Worm (Caenorhabditis elegans) whole organism, mixed stage, embryonic: ENCODE data around the gene T14G8.6.

ENCODE experiments used
- M03D4.4 ChIP-seq: sonication (generic microtip); optimal IDR thresholded peaks from 2 replicates; lab custom pipeline; 2017; ENCODE audit warnings: mild to moderate bottlenecking, missing genetic modification characterization, missing compliant biosample characterization
- blmp-1 ChIP-seq: fragments of 150-350 bp; optimal IDR thresholded peaks from 2 replicates; lab custom pipeline; 2014; ENCODE audit warnings: missing biosample characterization, missing genetic modification characterization
- ceh-39 ChIP-seq: fragments of 150-350 bp; optimal IDR thresholded peaks from 2 replicates; lab custom pipeline; 2014; ENCODE audit warnings: missing biosample characterization, missing genetic modification characterization
- ceh-43 ChIP-seq: fragments of 200-800 bp; sonication (Bioruptor generic); optimal IDR thresholded peaks from 2 replicates; lab custom pipeline; 2018; ENCODE audit warnings: mild to moderate bottlenecking, missing genetic modification characterization, moderate library complexity, missing compliant biosample characterization
- ceh-83 ChIP-seq: fragments of 200-800 bp; sonication (Bioruptor generic); optimal IDR thresholded peaks from 2 replicates; lab custom pipeline; 2018; ENCODE audit warnings: mild to moderate bottlenecking, missing genetic modification characterization, missing compliant biosample characterization
- ces-1 ChIP-seq: fragments of 150-350 bp; optimal IDR thresholded peaks from 2 replicates; lab custom pipeline; 2014; ENCODE audit warnings: missing biosample characterization, missing genetic modification reagents, missing genetic modification characterization
- cnd-1 ChIP-seq: fragments of 200-800 bp; sonication (Bioruptor generic); optimal IDR thresholded peaks from 2 replicates; lab custom pipeline; 2018; ENCODE audit warnings: mild to moderate bottlenecking, missing genetic modification characterization, missing compliant biosample characterization
- drap-1 ChIP-seq: fragments of 200-800 bp; sonication (Bioruptor generic); optimal IDR thresholded peaks from 3 replicates; lab custom pipeline; 2018; ENCODE audit warnings: mild to moderate bottlenecking, missing genetic modification characterization, missing compliant biosample characterization
- elt-1 ChIP-seq: sonication (generic microtip); optimal IDR thresholded peaks from 2 replicates; lab custom pipeline; 2017; ENCODE audit warnings: missing genetic modification characterization, mild to moderate bottlenecking, missing compliant biosample characterization, antibody characterized with exemption, moderate library complexity, borderline replicate concordance; ENCODE audit not compliant: insufficient read depth
- elt-3 ChIP-seq: fragments of 150-350 bp; optimal IDR thresholded peaks from 2 replicates; lab custom pipeline; 2014; ENCODE audit warnings: missing biosample characterization, missing genetic modification characterization
- flh-1 ChIP-seq: fragments of 200-800 bp; sonication (Bioruptor generic); optimal IDR thresholded peaks from 2 replicates; lab custom pipeline; 2018; ENCODE audit warnings: mild to moderate bottlenecking, missing genetic modification characterization, moderate library complexity, missing compliant biosample characterization
- ham-2 ChIP-seq: fragments of 200-800 bp; sonication (Bioruptor generic); optimal IDR thresholded peaks from 2 replicates; lab custom pipeline; 2018; ENCODE audit warnings: mild to moderate bottlenecking, missing genetic modification characterization, missing compliant biosample characterization
- hlh-1 ChIP-seq: fragments of 150-350 bp; optimal IDR thresholded peaks from 2 replicates; lab custom pipeline; 2014; ENCODE audit warnings: missing biosample characterization, missing genetic modification reagents, missing genetic modification characterization
- lin-13 ChIP-seq: fragments of 150-350 bp; optimal IDR thresholded peaks from 2 replicates; lab custom pipeline; 2014; ENCODE audit warnings: missing biosample characterization, missing genetic modification characterization
- lin-32 ChIP-seq: fragments of 200-800 bp; sonication (Bioruptor generic); optimal IDR thresholded peaks from 2 replicates; lab custom pipeline; 2018; ENCODE audit warnings: mild to moderate bottlenecking, missing genetic modification characterization, missing compliant biosample characterization
- mls-2 ChIP-seq: sonication (generic microtip); optimal IDR thresholded peaks from 2 replicates; lab custom pipeline; 2016; ENCODE audit warnings: mild to moderate bottlenecking, missing genetic modification characterization, moderate library complexity, missing compliant biosample characterization
- nhr-12 ChIP-seq: fragments of 150-350 bp; optimal IDR thresholded peaks from 2 replicates; lab custom pipeline; 2014; ENCODE audit warnings: missing biosample characterization, missing genetic modification characterization
- nhr-2 ChIP-seq: fragments of 150-350 bp; optimal IDR thresholded peaks from 2 replicates; lab custom pipeline; 2014; ENCODE audit warnings: missing biosample characterization, missing genetic modification characterization
- nhr-237 ChIP-seq: fragments of 150-350 bp; optimal IDR thresholded peaks from 2 replicates; lab custom pipeline; 2014; ENCODE audit warnings: missing biosample characterization, missing genetic modification characterization
- nhr-76 ChIP-seq: sonication (generic microtip); optimal IDR thresholded peaks from 2 replicates; lab custom pipeline; 2017; ENCODE audit warnings: missing biosample characterization, missing genetic modification characterization
- pha-4 ChIP-seq: fragments of 150-350 bp; optimal IDR thresholded peaks from 2 replicates; lab custom pipeline; 2018; ENCODE audit warnings: missing biosample characterization, missing genetic modification reagents, missing genetic modification characterization
- sem-2 ChIP-seq: fragments of 200-800 bp; sonication (Bioruptor generic); optimal IDR thresholded peaks from 2 replicates; lab custom pipeline; 2018; ENCODE audit warnings: mild to moderate bottlenecking, missing genetic modification characterization, missing compliant biosample characterization
- snpc-4 ChIP-seq: fragments of 150-350 bp; optimal IDR thresholded peaks from 2 replicates; lab custom pipeline; 2014; ENCODE audit warnings: missing biosample characterization, missing genetic modification characterization
- tbx-8 ChIP-seq: fragments of 200-800 bp; sonication (Bioruptor generic); optimal IDR thresholded peaks from 2 replicates; lab custom pipeline; 2018; ENCODE audit warnings: mild to moderate bottlenecking, missing genetic modification characterization, moderate library complexity, missing compliant biosample characterization
- unc-120 ChIP-seq: sonication (generic microtip); optimal IDR thresholded peaks from 2 replicates; lab custom pipeline; 2017; ENCODE audit warnings: missing genetic modification characterization, missing compliant biosample characterization; ENCODE audit not compliant: poor library complexity, severe bottlenecking
- unc-39 ChIP-seq: fragments of 150-350 bp; optimal IDR thresholded peaks from 2 replicates; lab custom pipeline; 2014; ENCODE audit warnings: missing biosample characterization, missing genetic modification characterization
- unc-62 ChIP-seq: fragments of 150-350 bp; optimal IDR thresholded peaks from 2 replicates; lab custom pipeline; 2014; ENCODE audit warnings: missing biosample characterization, missing genetic modification reagents, missing genetic modification characterization
- zip-8 ChIP-seq: fragments of 150-350 bp; optimal IDR thresholded peaks from 2 replicates; lab custom pipeline; 2014; ENCODE audit warnings: missing biosample characterization, missing genetic modification characterization
- ztf-11 ChIP-seq: fragments of 150-350 bp; optimal IDR thresholded peaks from 2 replicates; lab custom pipeline; 2014; ENCODE audit warnings: missing biosample characterization, missing genetic modification characterization

T14G8.6 gene

DNA sequence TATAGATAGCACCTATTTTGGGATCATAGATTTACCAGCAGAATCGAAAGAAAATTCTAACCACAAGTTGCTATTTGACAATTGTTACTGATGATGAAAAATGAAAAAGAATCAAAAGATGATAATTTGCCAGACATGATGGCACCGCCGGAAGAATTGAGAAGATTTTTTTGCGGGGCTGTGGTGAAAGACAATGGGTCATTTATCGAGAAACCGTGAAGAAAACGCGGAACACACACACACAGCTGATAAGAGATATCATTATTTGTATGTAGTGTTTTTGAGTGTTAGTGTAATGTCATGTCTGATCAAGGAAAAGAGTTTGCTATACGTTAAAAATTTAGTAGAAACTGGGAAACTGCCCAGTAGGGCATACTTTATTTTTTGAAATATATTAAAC, 27.8 kb downstream of the T14G8.6 start:
- TF ChIP-seq elt-1 (tag; lab: Kevin White, UChicago) (no peak), M03D4.4 (tag; lab: Kevin White, UChicago) (no peak), elt-3 (tag; lab: Kevin White, UChicago) (no peak), nhr-12 (no peak), mls-2 (no peak), pha-4 (tag; lab: Kevin White, UChicago) (no peak), ceh-39 (tag; lab: Kevin White, UChicago) (no peak), cnd-1 (no peak), ceh-83 (GFP tag; lab: Kevin White, UChicago) (no peak), drap-1 (GFP tag; lab: Kevin White, UChicago) (no peak), sem-2 (GFP tag; lab: Kevin White, UChicago) (no peak), ceh-43 (GFP tag; lab: Kevin White, UChicago) (no peak), lin-32 (GFP tag; lab: Kevin White, UChicago) (no peak), zip-8 (no peak), unc-62 (GFP tag; lab: Kevin White, UChicago) (no peak), nhr-237 (tag; lab: Kevin White, UChicago) (no peak), unc-39 (tag; lab: Kevin White, UChicago) (no peak)

DNA sequence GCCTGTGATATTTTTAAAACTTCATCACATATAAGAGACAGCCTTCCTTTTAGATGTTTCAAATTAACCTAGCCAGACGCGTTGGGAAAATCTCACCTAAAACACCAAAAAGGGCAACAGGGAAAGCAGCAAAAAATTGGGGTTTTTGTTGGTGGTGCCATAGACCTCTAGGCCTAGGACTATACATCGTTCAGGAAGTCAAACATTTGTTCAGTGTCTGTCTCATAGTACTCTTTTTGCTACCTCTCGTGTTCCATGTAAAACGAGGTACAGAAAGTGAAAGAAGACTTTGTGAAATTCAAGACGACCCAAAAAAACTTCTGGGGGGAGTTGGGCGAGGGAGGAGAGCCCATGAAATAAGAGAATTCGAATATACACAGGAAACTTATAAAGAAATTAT, 33.6 kb downstream of the T14G8.6 start:
- TF ChIP-seq nhr-237 (tag; lab: Kevin White, UChicago) (no peak), sem-2 (GFP tag; lab: Kevin White, UChicago) (no peak), snpc-4 (tag; lab: Kevin White, UChicago) (no peak), tbx-8 (no peak), lin-32 (GFP tag; lab: Kevin White, UChicago) (no peak), ceh-39 (tag; lab: Kevin White, UChicago) (no peak), ces-1 (GFP tag; lab: Kevin White, UChicago) (no peak), blmp-1 (tag; lab: Kevin White, UChicago) (no peak), hlh-1 (tag; lab: Kevin White, UChicago) (no peak), nhr-76 (tag; lab: Kevin White, UChicago) (no peak), elt-3 (tag; lab: Kevin White, UChicago) (no peak), flh-1 (GFP tag; lab: Kevin White, UChicago) (no peak), zip-8 (no peak), unc-120 (no peak), ham-2 (GFP tag; lab: Kevin White, UChicago) (no peak), lin-13 (tag; lab: Kevin White, UChicago) (no peak), pha-4 (tag; lab: Kevin White, UChicago) (no peak), elt-1 (tag; lab: Kevin White, UChicago) (no peak), ztf-11 (tag; lab: Kevin White, UChicago) (no peak), M03D4.4 (tag; lab: Kevin White, UChicago) (no peak)

DNA sequence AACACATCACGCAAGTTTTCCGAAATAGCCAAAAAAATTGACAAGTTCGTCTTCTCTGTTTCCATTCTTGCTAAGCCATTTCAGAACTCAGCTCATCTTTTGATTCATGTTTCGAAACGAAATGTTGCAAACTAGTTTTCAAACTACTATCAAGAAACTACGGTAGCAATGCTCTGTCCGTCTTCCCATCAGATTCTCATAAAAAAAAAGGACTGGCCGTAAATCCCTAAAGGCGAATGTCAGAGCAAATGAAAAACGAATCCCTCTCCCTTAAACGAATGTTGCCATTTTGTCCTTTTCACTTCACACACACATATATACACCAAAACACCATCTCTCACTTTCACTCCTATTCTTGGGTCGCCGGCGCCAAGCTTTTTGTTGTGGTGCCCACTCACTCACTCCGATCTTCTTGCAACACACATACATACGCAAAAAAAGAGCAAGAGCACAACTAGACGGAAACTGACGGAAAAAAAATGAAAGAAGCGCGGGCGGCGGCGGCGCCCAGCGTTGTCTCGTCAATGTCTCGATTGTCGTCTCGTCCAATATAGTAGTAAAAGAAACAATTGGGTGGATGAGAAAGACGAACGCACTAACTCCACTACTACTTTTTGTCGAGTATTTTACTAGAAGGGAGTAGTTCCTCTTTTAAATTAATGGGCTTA, 34.8 kb downstream of the T14G8.6 start:
- TF ChIP-seq ztf-11 (tag; lab: Kevin White, UChicago) (no peak), nhr-2 (tag; lab: Kevin White, UChicago) (no peak), unc-62 (GFP tag; lab: Kevin White, UChicago) (no peak), mls-2 (no peak), nhr-237 (tag; lab: Kevin White, UChicago) (no peak), unc-120 (no peak), drap-1 (GFP tag; lab: Kevin White, UChicago) (no peak)

- TF ChIP-seq ceh-83 (GFP tag; lab: Kevin White, UChicago) (no peak), tbx-8 (no peak), ztf-11 (tag; lab: Kevin White, UChicago) (no peak), nhr-76 (tag; lab: Kevin White, UChicago) (no peak), nhr-237 (tag; lab: Kevin White, UChicago) (no peak)
Measured at ce11 chrX:12826782-12827181, 35.9 kb downstream of the T14G8.6 start.

- no peak for TF ChIP-seq snpc-4 (tag; lab: Kevin White, UChicago)
- no peak for TF ChIP-seq nhr-12
- TF ChIP-seq lin-32 (GFP tag; lab: Kevin White, UChicago): no peak
- TF ChIP-seq sem-2 (GFP tag; lab: Kevin White, UChicago): no peak
- no peak for TF ChIP-seq unc-39 (tag; lab: Kevin White, UChicago)
- TF ChIP-seq blmp-1 (tag; lab: Kevin White, UChicago): no peak
Measured at ce11 chrX:12825174-12825573, 37.5 kb downstream of the T14G8.6 start.
